Worm (Caenorhabditis elegans) whole organism, early embryonic: ENCODE results near the gene Y38E10A.8.

Experiments
- B0310.2 ChIP-seq: sonication (generic microtip); optimal IDR thresholded peaks from 2 replicates; lab custom pipeline; 2016; ENCODE audit warnings: mild to moderate bottlenecking, missing genetic modification characterization, missing compliant biosample characterization
- F13C5.2 ChIP-seq: sonication (generic microtip); optimal IDR thresholded peaks from 2 replicates; lab custom pipeline; 2017; ENCODE audit warnings: mild to moderate bottlenecking, missing genetic modification characterization, inconsistent platforms, missing compliant biosample characterization
- ama-1 ChIP-seq: fragments of 150-350 bp; optimal IDR thresholded peaks from 2 replicates; lab custom pipeline; 2014
- ceh-36 ChIP-seq: sonication (generic microtip); optimal IDR thresholded peaks from 2 replicates; lab custom pipeline; 2016; ENCODE audit warnings: missing genetic modification characterization, inconsistent platforms, missing compliant biosample characterization
- hnd-1 ChIP-seq: sonication (generic microtip); optimal IDR thresholded peaks from 2 replicates; lab custom pipeline; 2016; ENCODE audit warnings: missing genetic modification characterization, missing compliant biosample characterization
- pes-1 ChIP-seq: fragments of 200-800 bp; sonication (Bioruptor generic); IDR thresholded peaks from 2 replicates; pipeline ENCODE4 v1.3.6; 2022; ENCODE audit warnings: missing genetic modification reagents, missing genetic modification characterization, missing compliant biosample characterization
- sea-1 ChIP-seq: fragments of 200-800 bp; sonication (Bioruptor generic); conservative IDR thresholded peaks from 2 replicates; pipeline ENCODE4 v1.3.6; 2022; ENCODE audit warnings: missing genetic modification characterization, missing compliant biosample characterization
- tra-4 ChIP-seq: sonication (generic microtip); optimal IDR thresholded peaks from 2 replicates; lab custom pipeline; 2017; ENCODE audit warnings: missing genetic modification characterization, missing compliant biosample characterization

- TF ChIP-seq ama-1 (lab: Kevin White, UChicago), result no peak
- TF ChIP-seq tra-4 (tag; lab: Kevin White, UChicago), result no peak
- TF ChIP-seq sea-1, result no peak
- TF ChIP-seq hnd-1 (tag; lab: Kevin White, UChicago), result no peak
- TF ChIP-seq pes-1, result no peak
- TF ChIP-seq F13C5.2 (tag; lab: Kevin White, UChicago), result no peak
- TF ChIP-seq B0310.2, result no peak
- no peak for TF ChIP-seq ceh-36
These were observed 8.4 kb downstream of the Y38E10A.8 start for ce11 chrII:12615413-12615812.
